Worm (Caenorhabditis elegans) whole organism, late embryonic: ENCODE results near the gene str-4.

Experiments
- C38D4.7 ChIP-seq: fragments of 200-800 bp; sonication (Bioruptor generic); optimal IDR thresholded peaks from 2 replicates; lab custom pipeline; 2018; ENCODE audit warnings: mild to moderate bottlenecking, missing genetic modification characterization, moderate library complexity, missing compliant biosample characterization
- F13H6.1 ChIP-seq: sonication (generic microtip); optimal IDR thresholded peaks from 2 replicates; lab custom pipeline; 2016; ENCODE audit warnings: missing genetic modification characterization, missing compliant biosample characterization
- K02D7.2 ChIP-seq: sonication (generic microtip); optimal IDR thresholded peaks from 2 replicates; lab custom pipeline; 2017; ENCODE audit warnings: mild to moderate bottlenecking, missing genetic modification characterization, missing compliant biosample characterization
- K09A11.1 ChIP-seq: sonication (generic microtip); optimal IDR thresholded peaks from 2 replicates; lab custom pipeline; 2017; ENCODE audit warnings: antibody characterized with exemption, mild to moderate bottlenecking, missing genetic modification characterization, missing compliant biosample characterization; ENCODE audit not compliant: insufficient read depth
- T23F11.4 ChIP-seq: fragments of 200-800 bp; sonication (Bioruptor generic); optimal IDR thresholded peaks from 2 replicates; lab custom pipeline; 2018; ENCODE audit warnings: mild to moderate bottlenecking, missing genetic modification characterization, missing compliant biosample characterization
- ahr-1 ChIP-seq: sonication (generic microtip); optimal IDR thresholded peaks from 2 replicates; lab custom pipeline; 2016; ENCODE audit warnings: missing genetic modification characterization, missing compliant biosample characterization
- ceh-14 ChIP-seq: sonication (generic microtip); optimal IDR thresholded peaks from 2 replicates; lab custom pipeline; 2016; ENCODE audit warnings: missing genotype, missing genetic modification characterization, missing compliant biosample characterization
- ceh-19 ChIP-seq: fragments of 200-800 bp; sonication (Bioruptor generic); optimal IDR thresholded peaks from 2 replicates; lab custom pipeline; 2018; ENCODE audit warnings: mild to moderate bottlenecking, missing genetic modification characterization, missing compliant biosample characterization
- ceh-2 ChIP-seq: sonication (generic microtip); optimal IDR thresholded peaks from 2 replicates; lab custom pipeline; 2016; ENCODE audit warnings: missing genotype, missing genetic modification characterization, missing compliant biosample characterization
- ceh-22 ChIP-seq: sonication (generic microtip); optimal IDR thresholded peaks from 2 replicates; lab custom pipeline; 2017; ENCODE audit warnings: missing biosample characterization, missing genetic modification characterization
- ceh-24 ChIP-seq: sonication (generic microtip); optimal IDR thresholded peaks from 2 replicates; lab custom pipeline; 2016; ENCODE audit warnings: mild to moderate bottlenecking, missing genetic modification characterization, missing compliant biosample characterization
- ceh-31 ChIP-seq: sonication (generic microtip); optimal IDR thresholded peaks from 2 replicates; lab custom pipeline; 2016; ENCODE audit warnings: missing genetic modification characterization, missing compliant biosample characterization
- ceh-45 ChIP-seq: fragments of 200-800 bp; sonication (Bioruptor generic); IDR thresholded peaks from 2 replicates; pipeline ENCODE4 v1.3.6; 2022; ENCODE audit warnings: missing genetic modification reagents, missing genetic modification characterization, missing compliant biosample characterization
- ceh-6 ChIP-seq: fragments of 200-800 bp; sonication (Bioruptor generic); optimal IDR thresholded peaks from 2 replicates; lab custom pipeline; 2018; ENCODE audit warnings: mild to moderate bottlenecking, missing genetic modification characterization, missing compliant biosample characterization
- che-1 ChIP-seq: sonication (generic microtip); optimal IDR thresholded peaks from 2 replicates; lab custom pipeline; 2016; ENCODE audit warnings: mild to moderate bottlenecking, missing genetic modification characterization, missing compliant biosample characterization
- dve-1 ChIP-seq: sonication (generic microtip); optimal IDR thresholded peaks from 2 replicates; lab custom pipeline; 2017; ENCODE audit warnings: antibody characterized with exemption, mild to moderate bottlenecking, missing genetic modification characterization, missing compliant biosample characterization
- elt-2 ChIP-seq: sonication (generic microtip); optimal IDR thresholded peaks from 2 replicates; lab custom pipeline; 2016; ENCODE audit warnings: missing genetic modification reagents, missing genetic modification characterization, missing compliant biosample characterization
- ets-4 ChIP-seq: sonication (generic microtip); optimal IDR thresholded peaks from 2 replicates; lab custom pipeline; 2016; ENCODE audit warnings: missing genetic modification characterization, missing compliant biosample characterization
- eyg-1 ChIP-seq: sonication (generic microtip); optimal IDR thresholded peaks from 2 replicates; lab custom pipeline; 2016; ENCODE audit warnings: missing genotype, missing genetic modification characterization, missing compliant biosample characterization
- fax-1 ChIP-seq: sonication (generic microtip); optimal IDR thresholded peaks from 2 replicates; lab custom pipeline; 2016; ENCODE audit warnings: missing genotype, missing genetic modification characterization, missing compliant biosample characterization
- fkh-6 ChIP-seq: sonication (generic microtip); optimal IDR thresholded peaks from 2 replicates; lab custom pipeline; 2016; ENCODE audit warnings: missing genetic modification characterization, missing compliant biosample characterization
- gmeb-2 ChIP-seq: sonication (generic microtip); optimal IDR thresholded peaks from 2 replicates; lab custom pipeline; 2016; ENCODE audit warnings: missing genetic modification characterization, inconsistent platforms, missing compliant biosample characterization
- hlh-15 ChIP-seq: sonication (generic microtip); optimal IDR thresholded peaks from 2 replicates; lab custom pipeline; 2016; ENCODE audit warnings: missing genetic modification characterization, missing compliant biosample characterization
- hlh-6 ChIP-seq: sonication (generic microtip); optimal IDR thresholded peaks from 2 replicates; lab custom pipeline; 2016; ENCODE audit warnings: missing genotype, missing genetic modification characterization, missing compliant biosample characterization
- lim-6 ChIP-seq: sonication (generic microtip); optimal IDR thresholded peaks from 2 replicates; lab custom pipeline; 2016; ENCODE audit warnings: missing genetic modification characterization, missing compliant biosample characterization
- madf-2 ChIP-seq: sonication (generic microtip); optimal IDR thresholded peaks from 2 replicates; lab custom pipeline; 2017; ENCODE audit warnings: missing genetic modification characterization, missing compliant biosample characterization
- nhr-11 ChIP-seq: fragments of 150-350 bp; optimal IDR thresholded peaks from 2 replicates; lab custom pipeline; 2014; ENCODE audit warnings: missing biosample characterization, missing genetic modification characterization
- odd-2 ChIP-seq: sonication (generic microtip); optimal IDR thresholded peaks from 2 replicates; lab custom pipeline; 2017; ENCODE audit warnings: antibody characterized with exemption, mild to moderate bottlenecking, missing genetic modification characterization, missing compliant biosample characterization
- pax-1 ChIP-seq: fragments of 150-350 bp; optimal IDR thresholded peaks from 2 replicates; lab custom pipeline; 2014; ENCODE audit warnings: missing biosample characterization, missing genetic modification characterization
- pha-2 ChIP-seq: sonication (generic microtip); optimal IDR thresholded peaks from 2 replicates; lab custom pipeline; 2017; ENCODE audit warnings: mild to moderate bottlenecking, missing genetic modification characterization, missing compliant biosample characterization
- pqm-1 ChIP-seq: sonication (generic microtip); optimal IDR thresholded peaks from 2 replicates; lab custom pipeline; 2016; ENCODE audit warnings: missing genetic modification characterization, missing compliant biosample characterization
- pros-1 ChIP-seq: fragments of 150-350 bp; optimal IDR thresholded peaks from 2 replicates; lab custom pipeline; 2014; ENCODE audit warnings: missing biosample characterization, missing genetic modification reagents, missing genetic modification characterization
- sox-4 ChIP-seq: sonication (generic microtip); optimal IDR thresholded peaks from 2 replicates; lab custom pipeline; 2017; ENCODE audit warnings: mild to moderate bottlenecking, missing genetic modification characterization, inconsistent platforms, missing compliant biosample characterization
- syd-9 ChIP-seq: sonication (generic microtip); optimal IDR thresholded peaks from 2 replicates; lab custom pipeline; 2016; ENCODE audit warnings: mild to moderate bottlenecking, missing genetic modification characterization, moderate library complexity, missing compliant biosample characterization
- tbx-2 ChIP-seq: sonication (generic microtip); optimal IDR thresholded peaks from 2 replicates; lab custom pipeline; 2016; ENCODE audit warnings: missing genetic modification characterization, missing compliant biosample characterization
- tbx-7 ChIP-seq: sonication (generic microtip); optimal IDR thresholded peaks from 2 replicates; lab custom pipeline; 2016; ENCODE audit warnings: missing genotype, missing genetic modification characterization, missing compliant biosample characterization
- unc-42 ChIP-seq: sonication (generic microtip); optimal IDR thresholded peaks from 2 replicates; lab custom pipeline; 2016; ENCODE audit warnings: missing genotype, missing genetic modification characterization, missing compliant biosample characterization
- unc-55 ChIP-seq: sonication (generic microtip); optimal IDR thresholded peaks from 2 replicates; lab custom pipeline; 2017; ENCODE audit warnings: missing biosample characterization, missing genetic modification reagents, missing genetic modification characterization
- unc-86 ChIP-seq: sonication (generic microtip); optimal IDR thresholded peaks from 2 replicates; lab custom pipeline; 2016; ENCODE audit warnings: missing genetic modification characterization, missing compliant biosample characterization

The str-4 gene

ce11 chrV:13363415-13363814 is 23.9 kb upstream of the str-4 start, which contains the start of gene srg-46:
TSS of gene srg-46 (plus strand) at chrV:13363715.
- no peak for TF ChIP-seq unc-55 (GFP tag; lab: Kevin White, UChicago)
- TF ChIP-seq, all 69 proteins: peak for 0

ce11 chrV:13360254-13360653 is 20.7 kb upstream of the str-4 start, which contains the start of gene F32H5.4:
TSS of gene F32H5.4 (plus strand) at chrV:13360554.
- TF ChIP-seq eyg-1, result no peak
- no peak for TF ChIP-seq che-1 (tag; lab: Kevin White, UChicago)
- TF ChIP-seq C38D4.7 (GFP tag; lab: Kevin White, UChicago), result no peak
- TF ChIP-seq unc-42 (tag; lab: Kevin White, UChicago), result no peak
- TF ChIP-seq dve-1 (tag; lab: Kevin White, UChicago), result no peak
- TF ChIP-seq gmeb-2, result no peak
- TF ChIP-seq pha-2 (tag; lab: Kevin White, UChicago), result no peak

- no peak for TF ChIP-seq K02D7.2 (tag; lab: Kevin White, UChicago)
- TF ChIP-seq ets-4 (tag; lab: Kevin White, UChicago), result no peak
- TF ChIP-seq unc-86 (tag; lab: Kevin White, UChicago), result no peak
- no peak for TF ChIP-seq unc-42 (tag; lab: Kevin White, UChicago)
- TF ChIP-seq odd-2, result no peak
- TF ChIP-seq tbx-7 (tag; lab: Kevin White, UChicago), result no peak
- no peak for TF ChIP-seq syd-9
- TF ChIP-seq pros-1 (tag; lab: Kevin White, UChicago), result no peak
- TF ChIP-seq ahr-1 (tag; lab: Kevin White, UChicago), result no peak
- TF ChIP-seq ceh-31, result no peak
- no peak for TF ChIP-seq nhr-11 (tag; lab: Kevin White, UChicago)
- TF ChIP-seq hlh-15 (tag; lab: Kevin White, UChicago), result no peak
- no peak for TF ChIP-seq hlh-6 (tag; lab: Kevin White, UChicago)
- TF ChIP-seq ceh-22, result no peak
- TF ChIP-seq ceh-19 (GFP tag; lab: Kevin White, UChicago), result no peak
- TF ChIP-seq madf-2 (tag; lab: Kevin White, UChicago), result no peak
These were observed 19.5 kb upstream of the str-4 start, which contains the start of gene F32H5.3 for ce11 chrV:13358823-13359592. TSS of gene F32H5.3 (plus strand) at chrV:13359335.

- TF ChIP-seq elt-2 (peak; percentile 19), F13H6.1 (tag; lab: Kevin White, UChicago) (no peak), pha-2 (tag; lab: Kevin White, UChicago) (no peak), ahr-1 (tag; lab: Kevin White, UChicago) (no peak)
These were observed 18.2 kb upstream of the str-4 start, which contains the start of gene F32H5.1 for ce11 chrV:13357652-13358281. TSS of gene F32H5.1 (minus strand) at chrV:13358037.

- no peak for TF ChIP-seq tbx-2 (tag; lab: Kevin White, UChicago)
- TF ChIP-seq lim-6 (tag; lab: Kevin White, UChicago), result no peak
- no peak for TF ChIP-seq madf-2 (tag; lab: Kevin White, UChicago)
- TF ChIP-seq odd-2, result no peak
- TF ChIP-seq ceh-45 (GFP tag; lab: Robert Waterston, UW), result no peak
- TF ChIP-seq pqm-1 (tag; lab: Kevin White, UChicago), result no peak
- TF ChIP-seq K09A11.1, result no peak
- TF ChIP-seq ceh-14, result no peak
- TF ChIP-seq eyg-1, result no peak
- no peak for TF ChIP-seq T23F11.4 (GFP tag; lab: Kevin White, UChicago)
- no peak for TF ChIP-seq sox-4 (tag; lab: Kevin White, UChicago)
- TF ChIP-seq ceh-2 (tag; lab: Kevin White, UChicago), result no peak
- TF ChIP-seq pax-1, result no peak
- TF ChIP-seq che-1 (tag; lab: Kevin White, UChicago), result no peak
- TF ChIP-seq fkh-6 (tag; lab: Kevin White, UChicago), result no peak
- no peak for TF ChIP-seq ceh-6
- no peak for TF ChIP-seq fax-1 (tag; lab: Kevin White, UChicago)
- no peak for TF ChIP-seq ceh-24
These were observed 16.7 kb upstream of the str-4 start for ce11 chrV:13356210-13356609.
